Fruit fly (Drosophila melanogaster): ENCODE results near the gene CG42688.

Gene CG42688

DNA sequence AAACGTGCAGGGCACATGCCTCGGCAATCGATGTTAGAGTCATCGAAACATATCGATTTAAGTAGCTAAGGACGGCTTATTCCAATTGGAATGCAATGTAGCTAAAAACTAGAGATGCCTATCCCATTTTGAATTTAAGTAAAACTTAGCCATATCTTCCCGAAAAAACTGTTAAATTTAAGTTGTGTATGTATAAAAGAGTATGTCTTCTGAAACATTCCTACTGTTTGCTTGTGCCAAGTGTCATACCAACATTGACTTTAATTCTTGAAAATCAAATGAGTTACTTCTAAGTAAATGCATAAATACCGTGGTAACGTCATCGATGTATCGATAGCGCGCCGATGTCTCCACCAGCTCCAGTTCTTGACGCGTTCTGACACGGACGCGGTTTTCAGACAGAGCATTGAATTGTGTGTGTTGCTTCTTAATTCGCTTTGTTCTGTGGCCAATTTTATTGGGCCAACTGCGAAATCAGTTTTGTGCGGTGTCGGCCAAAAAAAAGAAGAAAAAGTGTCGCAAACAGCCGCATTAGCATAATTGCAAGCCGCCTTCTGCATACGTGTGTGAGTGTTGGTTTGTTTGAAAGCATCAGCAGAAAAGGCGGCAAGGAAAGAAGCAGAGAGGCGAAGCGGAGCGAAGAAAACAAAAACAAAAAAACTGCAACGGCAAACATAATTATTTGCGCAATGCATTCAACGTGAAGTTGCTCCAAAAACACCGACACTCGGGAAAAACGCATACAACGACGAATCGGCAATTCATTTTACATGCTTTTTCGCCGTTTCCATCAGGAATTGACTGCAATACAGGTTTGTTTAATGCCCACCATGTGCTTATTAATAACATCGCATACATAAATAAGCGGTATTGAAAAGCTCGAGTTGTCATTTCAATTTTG, 48.9 kb downstream of the CG42688 start, which contains the start of gene brat (continued):
- TF ChIP-seq peb (GFP tag; IDR thresholded peaks at IDR 0.05), result peak; percentile 25; the same call in 1 of the 2 replicates
- TF ChIP-seq CG2889 (GFP tag; IDR thresholded peaks at IDR 0.05), result no peak
- no peak for TF ChIP-seq gcm2 (GFP tag; optimal IDR thresholded peaks at IDR 0.05)
- TF ChIP-seq CG6765 (GFP tag; optimal IDR thresholded peaks at IDR 0.05), result no peak
- peak; percentile 76 for TF ChIP-seq Elba2 (GFP tag; optimal IDR thresholded peaks at IDR 0.05)
- TF ChIP-seq CG9817 (tag; optimal IDR thresholded peaks at IDR 0.05), result peak; percentile 64
- no peak for TF ChIP-seq dati (GFP tag; IDR thresholded peaks at IDR 0.05)
- TF ChIP-seq gcm (GFP tag; optimal IDR thresholded peaks at IDR 0.05), result no peak
- TF ChIP-seq insv (GFP tag; optimal IDR thresholded peaks at IDR 0.05), result peak; percentile 95 to 98
- no peak for TF ChIP-seq CG8281 (tag; optimal IDR thresholded peaks at IDR 0.05)
- no peak; the same call in 1 of the 2 replicates for TF ChIP-seq CG6689 (GFP tag; IDR thresholded peaks at IDR 0.05)
- no peak for TF ChIP-seq prd (optimal IDR thresholded peaks at IDR 0.05)
- peak; percentile 62; the same call in 2 of the 3 replicates for TF ChIP-seq prd (GFP tag; IDR thresholded peaks at IDR 0.05)
- peak; percentile 3 for TF ChIP-seq tap (tag; optimal IDR thresholded peaks at IDR 0.05)
- TF ChIP-seq dmrt11E (tag; optimal IDR thresholded peaks at IDR 0.05), result peak; percentile 53
- TF ChIP-seq CG18764 (GFP tag; optimal IDR thresholded peaks at IDR 0.05), result peak; percentile 28
- no peak for TF ChIP-seq Stat92E (GFP tag; optimal IDR thresholded peaks at IDR 0.05)
- peak; percentile 42 for TF ChIP-seq slp2 (GFP tag; optimal IDR thresholded peaks at IDR 0.05)
- peak; percentile 85; the same call in 2 of the 3 replicates for TF ChIP-seq hb (GFP tag; IDR thresholded peaks at IDR 0.05; ENCODE audit: partially characterized antibody)
- TF ChIP-seq inv (GFP tag; IDR thresholded peaks at IDR 0.05; ENCODE audit: partially characterized antibody), result peak; percentile 86
- TF ChIP-seq gsb-n (tag; optimal IDR thresholded peaks at IDR 0.05), result peak; percentile 6
- TF ChIP-seq CG14667 (GFP tag; IDR thresholded peaks at IDR 0.05), result no peak
- TF ChIP-seq CG4854 (GFP tag; optimal IDR thresholded peaks at IDR 0.05), result peak; percentile 24
- TF ChIP-seq CG9727 (GFP tag; optimal IDR thresholded peaks at IDR 0.05), result peak; percentile 58
- peak; percentile 52 for TF ChIP-seq Ssrp (tag; optimal IDR thresholded peaks at IDR 0.05)
- peak; percentile 93 for TF ChIP-seq Sry-δ (GFP tag; optimal IDR thresholded peaks at IDR 0.05)
- 0 out of 2 replicates have a peak, but pooled peaks have one; percentile 44 for TF ChIP-seq CG17328 (GFP tag; IDR thresholded peaks at IDR 0.05)
- TF ChIP-seq sd (tag; optimal IDR thresholded peaks at IDR 0.05), result peak; percentile 99
- TF ChIP-seq CG18476 (GFP tag; optimal IDR thresholded peaks at IDR 0.05), result peak; percentile 5
- TF ChIP-seq dysf (GFP tag; IDR thresholded peaks at IDR 0.05), result peak; percentile 56; the same call in 1 of the 3 replicates
- peak; percentile 20 for TF ChIP-seq CG10979 (tag; optimal IDR thresholded peaks at IDR 0.05)
- TF ChIP-seq MTF-1 (GFP tag; optimal IDR thresholded peaks at IDR 0.05; ENCODE audit: borderline replicate concordance), result no peak
- peak; percentile 82 for TF ChIP-seq nmo (GFP tag; optimal IDR thresholded peaks at IDR 0.05)
- peak; percentile 62 for TF ChIP-seq shn (GFP tag; optimal IDR thresholded peaks at IDR 0.05)
- peak; percentile 79 for TF ChIP-seq Ets65A (GFP tag)
- peak; percentile 26 for TF ChIP-seq ERR (GFP tag; optimal IDR thresholded peaks at IDR 0.05)
- TF ChIP-seq fd3F (GFP tag; optimal IDR thresholded peaks at IDR 0.05), result peak; percentile 8
- no peak for TF ChIP-seq kah (GFP tag; optimal IDR thresholded peaks at IDR 0.05)
- TF ChIP-seq run (tag; optimal IDR thresholded peaks at IDR 0.05), result no peak
- TF ChIP-seq D (optimal IDR thresholded peaks at IDR 0.05), result no peak
- no peak for TF ChIP-seq D (GFP tag; optimal IDR thresholded peaks at IDR 0.05)
- no peak for TF ChIP-seq CG2202 (tag; optimal IDR thresholded peaks at IDR 0.05)
- TF ChIP-seq mirr (GFP tag; optimal IDR thresholded peaks at IDR 0.05), result peak; percentile 3
- TF ChIP-seq CG15479 (GFP tag; optimal IDR thresholded peaks at IDR 0.05), result peak; percentile 3
- peak; percentile 94 for TF ChIP-seq dm (GFP tag; optimal IDR thresholded peaks at IDR 0.05)
- peak; percentile 76 for TF ChIP-seq zfh2 (GFP tag; optimal IDR thresholded peaks at IDR 0.05)
- no peak for TF ChIP-seq CG17612 (GFP tag; IDR thresholded peaks at IDR 0.05)
- TF ChIP-seq CG7372 (GFP tag; IDR thresholded peaks at IDR 0.05), result peak; percentile 41; the same call in 1 of the 2 replicates

Data from whole organism, embryonic.